Fruit fly (Drosophila melanogaster): Measurements from ENCODE around the gene CG13313.
A peak's percentile ranks its signal among the peaks of the same experiment; 100 is the strongest.

Gene CG13313

dm6 chr3L:8958557-8958956 is at the start of gene CG13313:
Gene CG13313, plus strand, starts transcription at chr3L:8958857.
- no peak for TF ChIP-seq CG17801 (GFP tag; optimal IDR thresholded peaks at IDR 0.05; ENCODE audit: partially characterized antibody)

dm6 chr3L:8912332-8912731 is 46.3 kb upstream of the CG13313 start, which contains the start of the genes Tsp66E and mfr:
Gene Tsp66E, plus strand, starts transcription at chr3L:8912499.
Gene mfr, minus strand, starts transcription at chr3L:8912671.
- TF ChIP-seq CG17801 (GFP tag; optimal IDR thresholded peaks at IDR 0.05; ENCODE audit: partially characterized antibody) = peak; percentile 23

- peak; percentile 53 for TF ChIP-seq CG17801 (GFP tag; optimal IDR thresholded peaks at IDR 0.05; ENCODE audit: partially characterized antibody)
These were observed 45.0 kb upstream of the CG13313 start for dm6 chr3L:8913537-8914108.

dm6 chr3L:8919678-8920077 is 39.0 kb upstream of the CG13313 start:
- no peak for TF ChIP-seq CG17801 (GFP tag; optimal IDR thresholded peaks at IDR 0.05; ENCODE audit: partially characterized antibody)

dm6 chr3L:8920710-8921109 is 37.9 kb upstream of the CG13313 start:
- no peak for TF ChIP-seq CG17801 (GFP tag; optimal IDR thresholded peaks at IDR 0.05; ENCODE audit: partially characterized antibody)

dm6 chr3L:8924417-8924913 is 34.2 kb upstream of the CG13313 start:
- no peak for TF ChIP-seq CG17801 (GFP tag; optimal IDR thresholded peaks at IDR 0.05; ENCODE audit: partially characterized antibody)

dm6 chr3L:8924999-8925398 is 33.7 kb upstream of the CG13313 start:
- no peak for TF ChIP-seq CG17801 (GFP tag; optimal IDR thresholded peaks at IDR 0.05; ENCODE audit: partially characterized antibody)

- TF ChIP-seq CG17801 (GFP tag; optimal IDR thresholded peaks at IDR 0.05; ENCODE audit: partially characterized antibody) = no peak
These were observed 33.0 kb upstream of the CG13313 start for dm6 chr3L:8925679-8926078.

dm6 chr3L:8929527-8929926 is 29.1 kb upstream of the CG13313 start:
- TF ChIP-seq CG17801 (GFP tag; optimal IDR thresholded peaks at IDR 0.05; ENCODE audit: partially characterized antibody) = no peak

dm6 chr3L:8931916-8932315 is 26.7 kb upstream of the CG13313 start:
- TF ChIP-seq CG17801 (GFP tag; optimal IDR thresholded peaks at IDR 0.05; ENCODE audit: partially characterized antibody) = peak; percentile 49

- TF ChIP-seq CG17801 (GFP tag; optimal IDR thresholded peaks at IDR 0.05; ENCODE audit: partially characterized antibody) = no peak
These were observed 19.0 kb upstream of the CG13313 start for dm6 chr3L:8939654-8940053.

dm6 chr3L:8947848-8948494 is 10.7 kb upstream of the CG13313 start:
- TF ChIP-seq CG17801 (GFP tag; optimal IDR thresholded peaks at IDR 0.05; ENCODE audit: partially characterized antibody) = no peak

- TF ChIP-seq CG17801 (GFP tag; optimal IDR thresholded peaks at IDR 0.05; ENCODE audit: partially characterized antibody) = no peak
These were observed 8.8 kb upstream of the CG13313 start for dm6 chr3L:8949823-8950222.

- no peak for TF ChIP-seq CG17801 (GFP tag; optimal IDR thresholded peaks at IDR 0.05; ENCODE audit: partially characterized antibody)
These were observed 7.7 kb upstream of the CG13313 start for dm6 chr3L:8950955-8951354.

- no peak for TF ChIP-seq CG17801 (GFP tag; optimal IDR thresholded peaks at IDR 0.05; ENCODE audit: partially characterized antibody)
These were observed 7.2 kb upstream of the CG13313 start for dm6 chr3L:8951507-8951906.

- TF ChIP-seq CG17801 (GFP tag; optimal IDR thresholded peaks at IDR 0.05; ENCODE audit: partially characterized antibody) = no peak
These were observed 6.0 kb upstream of the CG13313 start for dm6 chr3L:8952549-8953198.

Measured in ovary, adult (tissue).